Worm (Caenorhabditis elegans): ENCODE results near the gene R09D1.12.
"Not testable (repeated sequence)": the region's sequence is repeated elsewhere in the genome, so short reads cannot be mapped to it uniquely, and the experiment has no call there.

Gene R09D1.12

DNA sequence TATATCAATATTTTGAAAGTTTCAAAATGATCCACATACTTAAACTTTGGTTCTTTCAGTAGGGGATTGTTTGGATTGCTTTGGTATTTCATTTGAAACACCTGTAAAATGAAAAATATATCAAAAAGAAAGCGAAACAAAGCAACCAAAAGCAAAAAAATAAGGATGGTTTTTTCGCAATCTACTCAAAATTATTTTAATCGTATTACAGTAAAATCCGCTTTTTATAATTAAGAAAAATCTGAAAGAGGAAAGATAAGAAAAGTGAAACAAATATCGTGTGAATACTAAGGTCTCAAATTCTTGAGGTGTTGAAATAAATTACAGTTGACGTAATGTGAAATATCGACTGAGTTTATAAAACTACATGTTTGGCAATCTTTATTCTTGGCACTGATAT is 14.0 kb upstream of the R09D1.12 start, which contains the start of gene chil-22:
Gene chil-22, minus strand, starts transcription at position 101 of the 400 bp plus-strand sequence.
- no peak for TF ChIP-seq ztf-29 (GFP tag; IDR thresholded peaks at IDR 0.05)
- TF ChIP-seq tab-1 (GFP tag; IDR thresholded peaks at IDR 0.05): no peak

DNA sequence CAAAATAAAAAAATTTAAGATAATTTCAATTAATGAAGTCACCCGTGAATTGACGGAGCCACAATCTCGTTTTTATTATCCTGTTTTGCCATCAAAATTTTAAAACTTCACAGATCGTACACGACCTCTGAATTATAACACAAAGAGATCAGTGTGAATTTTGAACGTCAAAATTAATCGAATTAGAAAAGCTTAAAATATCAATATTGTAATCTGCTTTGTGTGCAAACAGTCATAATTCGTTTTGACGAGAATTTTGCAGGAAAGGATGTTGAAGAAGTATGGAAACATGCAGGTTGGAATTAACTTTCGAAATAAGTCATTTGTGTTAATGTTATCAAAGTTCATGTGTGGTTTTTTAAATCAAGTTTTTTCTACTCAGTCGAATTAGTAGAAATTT is 9.8 kb upstream of the R09D1.12 start, which contains the start of gene chil-21:
Gene chil-21, minus strand, starts transcription at position 101 of the 400 bp plus-strand sequence.
- not testable (repeated sequence) for TF ChIP-seq tab-1 (GFP tag; IDR thresholded peaks at IDR 0.05); ztf-29 (GFP tag; IDR thresholded peaks at IDR 0.05); ref-1 (GFP tag; conservative IDR thresholded peaks at IDR 0.05)

DNA sequence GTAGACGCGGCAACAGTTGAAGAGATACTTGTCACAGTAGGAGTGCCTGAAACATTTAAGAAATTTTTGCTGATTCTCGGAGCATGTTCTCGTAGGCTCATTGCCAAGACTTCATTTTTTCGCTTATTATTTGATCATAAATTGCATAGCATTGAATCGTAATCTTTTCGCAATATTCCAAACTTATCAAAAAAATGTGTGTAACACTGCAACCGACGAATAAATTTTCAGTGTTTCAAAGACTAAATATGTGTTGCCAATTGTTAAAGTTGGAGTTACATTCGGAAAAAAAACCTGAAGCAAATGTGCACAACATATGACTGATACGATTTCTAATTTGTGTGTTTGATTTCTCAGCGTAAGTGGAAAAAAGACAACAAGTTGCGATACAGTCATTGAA is 7.4 kb upstream of the R09D1.12 start, which contains the start of gene R09D1.14:
Gene R09D1.14, minus strand, starts transcription at position 101 of the 400 bp plus-strand sequence.
- not testable (repeated sequence) for TF ChIP-seq cog-1 (tag; optimal IDR thresholded peaks at IDR 0.05); ztf-23 (GFP tag; IDR thresholded peaks at IDR 0.05); ref-1 (GFP tag; conservative IDR thresholded peaks at IDR 0.05)

DNA sequence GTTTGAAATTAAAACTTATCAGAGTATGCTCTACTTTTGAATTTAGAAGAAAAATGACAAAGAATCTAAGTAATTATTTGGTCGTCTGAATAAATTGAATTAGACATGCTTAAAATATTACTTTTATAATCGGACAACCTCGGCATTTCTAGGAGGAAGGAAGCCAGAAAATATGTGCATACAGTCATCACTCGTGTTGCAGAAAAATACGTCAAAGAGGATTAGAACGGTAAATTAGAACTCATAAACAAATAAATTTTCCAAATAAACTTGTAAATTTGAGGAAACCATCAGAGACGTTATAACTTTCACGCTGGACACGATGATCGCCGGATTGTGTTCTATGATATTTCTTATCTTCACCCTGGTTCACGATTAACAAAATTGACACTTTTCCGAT is 2.2 kb upstream of the R09D1.12 start, which contains the start of gene chil-19:
Gene chil-19, minus strand, starts transcription at position 101 of the 400 bp plus-strand sequence.
- TF ChIP-seq T22C8.4 (GFP tag; IDR thresholded peaks at IDR 0.05) (no peak), med-1 (GFP tag; optimal IDR thresholded peaks at IDR 0.05; ENCODE audit: insufficient read depth) (no peak), flt-1 (GFP tag; IDR thresholded peaks at IDR 0.05) (no peak), klf-2 (GFP tag; conservative IDR thresholded peaks at IDR 0.05) (no peak), tab-1 (GFP tag; IDR thresholded peaks at IDR 0.05) (no peak), ref-1 (GFP tag; conservative IDR thresholded peaks at IDR 0.05) (no peak), cog-1 (tag; optimal IDR thresholded peaks at IDR 0.05) (no peak), ztf-29 (GFP tag; IDR thresholded peaks at IDR 0.05) (no peak), ztf-23 (GFP tag; IDR thresholded peaks at IDR 0.05) (no peak)

DNA sequence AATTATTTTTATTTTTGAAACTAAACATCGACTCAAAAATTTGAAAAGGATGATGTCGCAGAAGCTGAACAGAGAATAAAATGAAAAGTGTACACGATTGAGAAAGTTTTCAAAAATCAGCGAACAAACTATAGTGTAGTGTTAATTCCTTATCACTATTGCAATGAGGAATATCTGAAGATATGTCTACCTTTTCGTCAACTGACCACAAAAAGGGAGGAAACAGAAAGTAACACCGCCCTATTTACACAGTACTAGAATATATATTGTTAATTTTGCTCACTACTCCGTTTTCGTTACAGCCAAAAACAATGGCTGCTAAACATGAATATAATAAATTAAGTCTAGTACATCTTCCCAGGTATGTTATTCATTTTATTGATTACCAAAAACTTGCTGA is 4.1 kb downstream of the R09D1.12 start, which contains the start of gene chil-18:
Gene chil-18, plus strand, starts transcription at position 301 of the 400 bp plus-strand sequence.
- TF ChIP-seq ref-1 (GFP tag; conservative IDR thresholded peaks at IDR 0.05) (no peak), ztf-23 (GFP tag; IDR thresholded peaks at IDR 0.05) (no peak), klf-2 (GFP tag; conservative IDR thresholded peaks at IDR 0.05) (no peak), cog-1 (tag; optimal IDR thresholded peaks at IDR 0.05) (no peak), med-1 (GFP tag; optimal IDR thresholded peaks at IDR 0.05; ENCODE audit: insufficient read depth) (no peak), flt-1 (GFP tag; IDR thresholded peaks at IDR 0.05) (no peak)

DNA sequence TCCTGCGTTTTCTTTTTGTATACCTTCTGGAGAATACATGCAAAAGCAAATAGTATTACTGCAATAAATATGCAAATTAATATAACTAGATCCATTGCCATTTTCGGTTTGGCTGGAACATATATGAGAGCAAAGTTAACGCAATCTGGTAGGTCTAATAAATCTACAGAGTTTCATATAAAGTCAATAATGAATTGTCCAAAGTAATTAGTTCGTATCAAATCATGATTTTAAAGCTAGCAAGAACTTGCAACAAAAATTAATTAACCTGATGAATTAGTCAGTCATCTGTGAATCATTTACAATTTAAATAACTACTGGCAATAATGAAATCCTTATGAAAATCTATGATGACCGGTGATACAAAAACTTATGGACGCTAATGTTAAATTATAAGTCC is 6.7 kb downstream of the R09D1.12 start, which contains the start of gene R09D1.13:
Gene R09D1.13, minus strand, starts transcription at position 101 of the 400 bp plus-strand sequence.
- no peak for TF ChIP-seq T22C8.4 (GFP tag; IDR thresholded peaks at IDR 0.05)
- TF ChIP-seq ztf-29 (GFP tag; IDR thresholded peaks at IDR 0.05): no peak
- no peak for TF ChIP-seq med-1 (GFP tag; optimal IDR thresholded peaks at IDR 0.05; ENCODE audit: insufficient read depth)
- no peak for TF ChIP-seq ref-1 (GFP tag; conservative IDR thresholded peaks at IDR 0.05)
- TF ChIP-seq klf-2 (GFP tag; conservative IDR thresholded peaks at IDR 0.05): no peak
- TF ChIP-seq flt-1 (GFP tag; IDR thresholded peaks at IDR 0.05): no peak
- no peak for TF ChIP-seq ztf-23 (GFP tag; IDR thresholded peaks at IDR 0.05)
- no peak for TF ChIP-seq tab-1 (GFP tag; IDR thresholded peaks at IDR 0.05)
- no peak for TF ChIP-seq cog-1 (tag; optimal IDR thresholded peaks at IDR 0.05)

DNA sequence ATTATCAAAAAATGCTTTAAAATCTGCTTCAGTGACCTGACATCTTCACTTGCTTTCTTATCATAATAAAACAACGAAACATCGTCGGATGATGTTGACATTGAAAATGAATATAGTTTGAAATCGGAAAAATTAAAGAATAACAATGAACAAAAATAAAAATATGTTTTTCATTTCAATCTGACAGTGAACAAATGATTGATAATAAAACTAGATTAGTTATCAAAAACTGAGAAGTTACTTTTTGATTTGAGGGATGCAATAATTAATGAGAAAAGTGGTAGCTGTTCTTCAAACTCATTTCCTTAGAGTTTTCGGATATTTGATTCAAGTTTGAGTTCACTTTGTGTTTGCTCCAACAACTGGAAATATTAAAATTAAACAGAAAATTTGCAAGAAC is 8.6 kb downstream of the R09D1.12 start, which contains the start of gene chil-15:
Gene chil-15, minus strand, starts transcription at position 101 of the 400 bp plus-strand sequence.
- TF ChIP-seq ztf-29 (GFP tag; IDR thresholded peaks at IDR 0.05) (no peak), tab-1 (GFP tag; IDR thresholded peaks at IDR 0.05) (no peak), T22C8.4 (GFP tag; IDR thresholded peaks at IDR 0.05) (no peak), cog-1 (tag; optimal IDR thresholded peaks at IDR 0.05) (no peak), ref-1 (GFP tag; conservative IDR thresholded peaks at IDR 0.05) (no peak), ztf-23 (GFP tag; IDR thresholded peaks at IDR 0.05) (no peak), flt-1 (GFP tag; IDR thresholded peaks at IDR 0.05) (no peak), klf-2 (GFP tag; conservative IDR thresholded peaks at IDR 0.05) (no peak), med-1 (GFP tag; optimal IDR thresholded peaks at IDR 0.05; ENCODE audit: insufficient read depth) (no peak)

DNA sequence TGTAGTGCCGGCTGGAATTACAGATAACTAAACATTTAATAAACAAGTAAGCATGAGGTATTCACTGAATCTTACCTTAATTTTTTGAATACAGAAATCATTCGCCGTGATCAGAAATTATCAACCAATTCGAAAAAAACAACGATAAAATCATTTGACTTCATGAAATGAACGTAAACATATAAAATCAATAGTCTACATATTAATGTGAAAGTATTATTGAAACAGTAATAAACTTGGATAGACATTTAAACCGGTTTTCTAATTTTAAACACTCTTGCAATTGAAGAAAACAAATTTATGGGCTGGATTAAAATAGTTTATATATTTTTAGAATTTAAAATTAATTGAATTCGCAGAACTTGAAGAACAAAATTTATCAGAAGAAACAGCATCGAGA is 10.2 kb downstream of the R09D1.12 start, which contains the start of gene chil-16:
Gene chil-16, minus strand, starts transcription at position 101 of the 400 bp plus-strand sequence.
- TF ChIP-seq flt-1 (GFP tag; IDR thresholded peaks at IDR 0.05): no peak
- TF ChIP-seq cog-1 (tag; optimal IDR thresholded peaks at IDR 0.05): no peak

DNA sequence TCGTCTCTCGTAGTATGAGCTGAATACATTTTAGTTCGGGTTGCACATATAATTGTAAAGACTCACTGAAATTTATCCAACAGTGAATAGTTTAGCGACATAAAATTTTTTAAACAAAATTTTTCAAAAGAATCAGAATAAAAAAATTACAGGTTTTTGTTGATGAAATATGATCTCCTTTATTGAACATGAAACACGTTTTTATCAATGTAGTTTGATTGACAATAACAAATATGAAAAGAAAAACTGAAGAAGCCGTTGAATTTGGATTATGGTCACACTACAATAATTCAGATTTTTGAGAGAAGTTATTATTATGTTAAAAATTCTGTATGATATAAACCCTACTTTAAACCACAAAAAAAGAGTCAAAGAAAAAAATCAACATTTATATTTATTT is 12.0 kb downstream of the R09D1.12 start, which contains the start of gene chil-17:
Gene chil-17, minus strand, starts transcription at position 101 of the 400 bp plus-strand sequence.
- TF ChIP-seq med-1 (GFP tag; optimal IDR thresholded peaks at IDR 0.05; ENCODE audit: insufficient read depth) (no peak), flt-1 (GFP tag; IDR thresholded peaks at IDR 0.05) (no peak), klf-2 (GFP tag; conservative IDR thresholded peaks at IDR 0.05) (no peak), ref-1 (GFP tag; conservative IDR thresholded peaks at IDR 0.05) (no peak), cog-1 (tag; optimal IDR thresholded peaks at IDR 0.05) (no peak), T22C8.4 (GFP tag; IDR thresholded peaks at IDR 0.05) (no peak), ztf-23 (GFP tag; IDR thresholded peaks at IDR 0.05) (no peak), ztf-29 (GFP tag; IDR thresholded peaks at IDR 0.05) (no peak), tab-1 (GFP tag; IDR thresholded peaks at IDR 0.05) (no peak)

DNA sequence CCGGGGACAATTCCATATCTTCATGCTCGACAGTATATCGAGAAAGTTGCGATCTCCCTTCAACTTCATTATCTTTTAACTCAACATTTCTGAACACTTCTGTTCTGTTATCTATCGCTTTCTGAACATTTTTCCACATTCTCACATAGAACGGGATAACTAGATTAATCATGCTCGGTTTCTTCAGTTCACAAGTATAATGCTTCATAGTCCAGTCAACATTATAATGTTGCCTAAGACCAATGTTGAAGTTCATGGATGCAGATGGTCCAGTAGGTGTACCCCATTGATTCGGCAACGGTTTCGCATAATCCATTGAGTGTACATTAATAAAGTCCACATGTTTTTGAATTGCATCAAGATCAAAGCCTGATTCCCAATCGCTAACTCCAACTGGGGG is 13.2 kb downstream of the R09D1.12 start:
- TF ChIP-seq ref-1 (GFP tag; conservative IDR thresholded peaks at IDR 0.05): no peak
- TF ChIP-seq T22C8.4 (GFP tag; IDR thresholded peaks at IDR 0.05): no peak
- no peak for TF ChIP-seq ztf-29 (GFP tag; IDR thresholded peaks at IDR 0.05)
- no peak for TF ChIP-seq flt-1 (GFP tag; IDR thresholded peaks at IDR 0.05)
- no peak for TF ChIP-seq tab-1 (GFP tag; IDR thresholded peaks at IDR 0.05)
- TF ChIP-seq ztf-23 (GFP tag; IDR thresholded peaks at IDR 0.05): no peak
- no peak for TF ChIP-seq klf-2 (GFP tag; conservative IDR thresholded peaks at IDR 0.05)
- TF ChIP-seq cog-1 (tag; optimal IDR thresholded peaks at IDR 0.05): no peak
- no peak for TF ChIP-seq med-1 (GFP tag; optimal IDR thresholded peaks at IDR 0.05; ENCODE audit: insufficient read depth)

Data from whole organism, midembryonic.